Worm (Caenorhabditis elegans): ENCODE measurements around the gene srw-19.

The srw-19 gene

DNA sequence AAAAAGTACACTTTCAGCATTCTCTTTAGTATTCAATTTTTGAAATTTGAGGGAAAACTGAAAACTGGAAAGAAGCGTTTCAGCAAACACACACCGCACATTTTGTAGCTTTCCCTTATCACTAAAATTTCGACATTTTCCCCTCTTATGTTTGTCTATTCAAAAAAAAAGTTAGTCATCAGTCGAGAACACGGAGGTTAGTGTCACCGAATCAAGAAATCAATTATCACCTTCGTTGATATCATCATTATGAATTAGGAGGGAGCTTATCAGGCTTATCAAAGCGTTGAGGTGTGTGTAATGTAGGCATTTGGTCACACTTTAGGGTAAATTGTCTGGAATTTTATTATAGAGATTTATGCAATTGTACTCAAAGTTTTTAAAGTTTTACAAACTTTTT, 17.4 kb upstream of the srw-19 start, which contains the start of gene cpr-3 (continued):
- peak; percentile 30 for TF ChIP-seq nhr-71 (tag; optimal IDR thresholded peaks at IDR 0.05)
- TF ChIP-seq efl-1 (optimal IDR thresholded peaks at IDR 0.05) = no peak
- peak in 1 of 2 experiments; percentile 37 for TF ChIP-seq efl-1 (GFP tag; optimal IDR thresholded peaks at IDR 0.05 in 1 of 2)
- TF ChIP-seq zag-1 (tag; optimal IDR thresholded peaks at IDR 0.05) = no peak
- TF ChIP-seq ceh-88 (GFP tag; IDR thresholded peaks at IDR 0.05) = no peak

DNA sequence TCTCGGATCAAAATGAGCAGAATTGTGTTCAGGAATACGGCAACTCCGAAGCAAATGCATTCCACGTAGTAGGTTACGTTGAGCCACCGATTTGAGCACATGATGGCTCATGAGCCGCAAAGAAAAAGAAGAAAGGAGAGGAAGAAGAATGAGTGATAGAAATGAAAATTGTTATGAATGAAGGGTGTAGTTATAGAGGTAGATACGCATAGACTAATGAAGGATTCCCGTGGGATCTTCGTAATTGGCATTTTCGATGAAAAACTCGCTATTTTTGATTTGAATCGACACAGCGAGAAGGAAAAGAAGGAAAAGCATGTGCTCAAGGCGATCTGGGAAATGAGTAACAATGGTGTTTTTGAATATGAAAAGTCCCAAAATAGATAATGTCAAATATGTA, 12.7 kb upstream of the srw-19 start, which contains the start of gene str-96:
TSS of gene str-96 (minus strand) at position 101 of the 400 bp plus-strand sequence.
- TF ChIP-seq lin-35 (GFP tag; optimal IDR thresholded peaks at IDR 0.05) (no peak), ceh-8 (GFP tag; optimal IDR thresholded peaks at IDR 0.05) (peak; percentile 86), unc-130 (tag; optimal IDR thresholded peaks at IDR 0.05) (no peak), fkh-8 (tag; optimal IDR thresholded peaks at IDR 0.05) (peak; percentile 32)

DNA sequence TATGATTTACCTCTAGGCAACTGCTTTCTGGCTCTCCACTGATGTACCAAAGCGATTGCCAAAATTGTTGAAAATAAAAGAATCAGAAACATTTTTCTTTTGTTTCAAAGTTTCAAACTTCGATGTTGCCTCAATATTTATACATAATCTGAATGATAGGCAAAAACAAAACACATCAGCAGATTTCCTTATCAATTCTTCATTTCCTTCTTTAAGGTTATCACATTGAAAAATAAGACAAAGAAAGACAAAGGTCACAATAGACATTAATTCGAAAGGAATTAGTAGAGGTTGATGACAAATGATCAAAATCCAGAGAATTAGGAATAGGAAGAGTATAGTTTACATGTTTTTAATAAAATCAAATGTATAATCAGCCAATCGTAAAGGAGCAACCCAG, 9.8 kb upstream of the srw-19 start, which contains the start of gene cyp-34A2:
TSS of gene cyp-34A2 (minus strand) at position 101 of the 400 bp plus-strand sequence.
- TF ChIP-seq efl-1 (optimal IDR thresholded peaks at IDR 0.05) = no peak
- peak in 1 of 2 experiments; percentile 12 for TF ChIP-seq efl-1 (GFP tag; optimal IDR thresholded peaks at IDR 0.05 in 1 of 2)
- TF ChIP-seq sox-4 (tag; optimal IDR thresholded peaks at IDR 0.05) = no peak

DNA sequence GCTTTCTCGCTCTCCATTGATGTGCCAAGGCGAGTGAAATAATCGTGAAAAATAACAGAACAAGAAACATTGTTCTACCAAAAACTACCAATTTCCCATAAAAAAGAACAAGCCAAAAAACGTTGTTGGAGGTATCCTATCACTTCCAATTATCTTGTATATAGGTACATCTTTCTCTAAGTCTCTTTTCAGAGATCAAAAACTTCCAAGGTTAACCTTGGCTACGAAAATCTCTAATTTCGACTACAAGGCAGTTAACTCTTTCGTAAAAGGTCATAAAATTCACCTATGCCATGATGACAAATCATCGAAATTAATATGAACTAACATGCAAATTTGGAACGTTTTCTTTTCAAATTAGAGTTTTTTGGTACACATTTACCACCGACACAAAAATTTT, 6.7 kb upstream of the srw-19 start, which contains the start of gene cyp-34A1:
TSS of gene cyp-34A1 (minus strand) at position 101 of the 400 bp plus-strand sequence.
- TF ChIP-seq nhr-19 (GFP tag; conservative IDR thresholded peaks at IDR 0.05) (no peak), ceh-82 (tag; optimal IDR thresholded peaks at IDR 0.05) (no peak), tbx-2 (tag; optimal IDR thresholded peaks at IDR 0.05) (no peak), nhr-12 (tag; optimal IDR thresholded peaks at IDR 0.05) (no peak), sptf-1 (tag; optimal IDR thresholded peaks at IDR 0.05) (no peak), lin-15B (tag; optimal IDR thresholded peaks at IDR 0.05) (no peak), ama-1 (optimal IDR thresholded peaks at IDR 0.05) (no peak), ets-5 (GFP tag; IDR thresholded peaks at IDR 0.05) (no peak), tlp-1 (tag; optimal IDR thresholded peaks at IDR 0.05) (no peak), lin-14 (GFP tag; optimal IDR thresholded peaks at IDR 0.05) (no peak), skn-1 (tag; optimal IDR thresholded peaks at IDR 0.05) (no peak), blmp-1 (tag; optimal IDR thresholded peaks at IDR 0.05) (no peak), efl-3 (GFP tag; optimal IDR thresholded peaks at IDR 0.05) (no peak), nhr-84 (tag; optimal IDR thresholded peaks at IDR 0.05) (no peak), dpl-1 (GFP tag; optimal IDR thresholded peaks at IDR 0.05) (no peak), xbp-1 (tag; optimal IDR thresholded peaks at IDR 0.05) (no peak), hlh-4 (tag; optimal IDR thresholded peaks at IDR 0.05) (no peak)

DNA sequence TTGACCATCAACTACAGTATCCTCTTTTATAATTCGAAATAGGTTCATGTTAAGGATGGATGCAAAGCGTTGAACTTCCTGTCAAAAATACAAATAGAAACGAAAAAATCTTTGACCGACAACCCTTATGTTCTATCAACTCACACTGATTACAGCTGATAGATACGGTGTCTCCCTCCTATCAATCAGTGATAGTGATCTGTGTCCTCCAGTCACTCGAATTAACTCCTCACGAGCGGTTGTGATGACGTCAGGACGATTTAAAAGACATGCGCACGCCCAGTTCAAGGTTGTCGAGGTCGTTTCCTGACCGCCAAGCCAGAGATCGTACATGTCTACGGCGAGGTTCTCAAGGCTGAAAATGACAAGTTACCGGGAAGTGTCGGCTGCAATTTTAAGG, 4.8 kb upstream of the srw-19 start:
- no peak for TF ChIP-seq zip-4 (GFP tag; optimal IDR thresholded peaks at IDR 0.05)
- no peak for TF ChIP-seq C16A3.4 (tag; optimal IDR thresholded peaks at IDR 0.05)
- TF ChIP-seq nhr-47 (tag; optimal IDR thresholded peaks at IDR 0.05) = no peak
- no peak for TF ChIP-seq ztf-4 (tag; optimal IDR thresholded peaks at IDR 0.05)
- TF ChIP-seq zag-1 (tag; optimal IDR thresholded peaks at IDR 0.05) = no peak
- peak; percentile 83 for TF ChIP-seq nhr-85 (tag)
- no peak for TF ChIP-seq efl-1 (optimal IDR thresholded peaks at IDR 0.05)
- peak in 1 of 2 experiments; percentile 88 for TF ChIP-seq efl-1 (GFP tag; optimal IDR thresholded peaks at IDR 0.05 in 1 of 2)
- TF ChIP-seq nhr-20 (tag; optimal IDR thresholded peaks at IDR 0.05) = peak; percentile 42
- peak; percentile 28 to 88 (median 78) for TF ChIP-seq elt-3 (tag; optimal IDR thresholded peaks at IDR 0.05)

DNA sequence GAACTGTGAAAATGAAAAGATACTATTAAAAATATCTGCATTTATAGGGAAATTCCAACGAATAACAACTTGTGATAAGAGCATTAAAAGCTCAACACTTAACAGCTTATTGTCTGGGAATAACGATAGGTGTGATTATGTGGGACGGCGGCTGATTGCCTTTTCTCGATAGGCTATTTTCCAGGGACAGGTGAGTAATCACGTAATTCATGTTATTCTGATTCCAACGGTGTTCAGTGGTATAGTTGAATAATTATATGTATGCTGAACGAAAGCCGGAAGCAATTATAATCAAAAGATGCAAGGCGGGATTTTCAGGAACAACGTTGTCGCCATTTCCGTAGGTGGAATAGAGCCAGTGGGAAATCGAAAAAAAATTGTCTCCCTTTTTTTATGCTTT, 4.3 kb downstream of the srw-19 start, which contains the start of gene srw-17:
TSS of gene srw-17 (minus strand) at position 101 of the 400 bp plus-strand sequence.
- TF ChIP-seq fkh-4 (tag; optimal IDR thresholded peaks at IDR 0.05; ENCODE audit: borderline replicate concordance) (no peak), snu-23 (GFP tag; optimal IDR thresholded peaks at IDR 0.05) (no peak), nhr-47 (tag; optimal IDR thresholded peaks at IDR 0.05) (no peak), ceh-63 (GFP tag; optimal IDR thresholded peaks at IDR 0.05) (no peak), fkh-10 (GFP tag; optimal IDR thresholded peaks at IDR 0.05) (no peak), C04F5.9 (tag; optimal IDR thresholded peaks at IDR 0.05) (no peak), elt-2 (tag; optimal IDR thresholded peaks at IDR 0.05) (no peak), efl-3 (GFP tag; optimal IDR thresholded peaks at IDR 0.05) (no peak), dpl-1 (GFP tag; optimal IDR thresholded peaks at IDR 0.05) (no peak), lin-14 (GFP tag; optimal IDR thresholded peaks at IDR 0.05) (no peak), skn-1 (tag; optimal IDR thresholded peaks at IDR 0.05) (no peak), nhr-12 (tag; optimal IDR thresholded peaks at IDR 0.05) (no peak), nhr-84 (tag; optimal IDR thresholded peaks at IDR 0.05) (no peak), ceh-82 (tag; optimal IDR thresholded peaks at IDR 0.05) (no peak), lin-13 (GFP tag; optimal IDR thresholded peaks at IDR 0.05) (no peak)

All from whole organism, L1 larva.